Fruit fly (Drosophila melanogaster) whole organism, pupa: ENCODE data around the gene Brf.

ENCODE experiments used
- CG10348 ChIP-seq: fragments of 200-800 bp; sonication (Bioruptor generic); IDR thresholded peaks from 2 replicates; pipeline ENCODE4 v1.3.6; 2022; ENCODE audit warnings: missing biosample characterization, missing genetic modification characterization
- CG12605 ChIP-seq: fragments of 200-800 bp; sonication (Bioruptor generic); IDR thresholded peaks from 2 replicates; pipeline ENCODE4 v1.3.6; 2022; ENCODE audit warnings: missing biosample characterization, missing genetic modification characterization
- CG13204 ChIP-seq: fragments of 200-800 bp; sonication (Bioruptor generic); optimal IDR thresholded peaks from 2 replicates; lab custom pipeline; 2018; ENCODE audit warnings: missing biosample characterization, mild to moderate bottlenecking, missing genetic modification characterization, moderate library complexity
- CG14655 ChIP-seq: fragments of 200-800 bp; sonication (Bioruptor generic); optimal IDR thresholded peaks from 3 replicates; lab custom pipeline; 2017; ENCODE audit warnings: mild to moderate bottlenecking, missing biosample characterization, missing genetic modification reagents, missing genetic modification characterization
- CG15710 ChIP-seq: fragments of 200-800 bp; sonication (Bioruptor generic); optimal IDR thresholded peaks from 2 replicates; lab custom pipeline; 2018; ENCODE audit warnings: missing biosample characterization, mild to moderate bottlenecking, missing genetic modification characterization, moderate library complexity
- CG17806 ChIP-seq: fragments of 200-800 bp; sonication (Bioruptor generic); optimal IDR thresholded peaks from 2 replicates; lab custom pipeline; 2018; ENCODE audit warnings: missing biosample characterization, mild to moderate bottlenecking, missing genetic modification characterization, moderate library complexity
- CG32121 ChIP-seq: fragments of 200-800 bp; sonication (Bioruptor generic); IDR thresholded peaks from 2 replicates; pipeline ENCODE4 v1.3.6; 2022; ENCODE audit warnings: missing biosample characterization, missing genetic modification characterization
- CG34367 ChIP-seq: fragments of 200-800 bp; sonication (Bioruptor generic); optimal IDR thresholded peaks from 2 replicates; lab custom pipeline; 2018; ENCODE audit warnings: missing biosample characterization, mild to moderate bottlenecking, missing genetic modification characterization
- CG4496 ChIP-seq: fragments of 200-800 bp; sonication (Bioruptor generic); IDR thresholded peaks from 3 replicates; pipeline ENCODE4 v1.3.6; 2022; ENCODE audit warnings: missing biosample characterization, missing genetic modification characterization
- CG8159 ChIP-seq: fragments of 200-800 bp; sonication (Bioruptor generic); optimal IDR thresholded peaks from 3 replicates; lab custom pipeline; 2018; ENCODE audit warnings: missing biosample characterization, mild to moderate bottlenecking, missing genetic modification characterization, moderate library complexity
- CG8301 ChIP-seq: fragments of 200-800 bp; sonication (Bioruptor generic); optimal IDR thresholded peaks from 2 replicates; lab custom pipeline; 2018; ENCODE audit warnings: missing biosample characterization, mild to moderate bottlenecking, missing genetic modification characterization
- CG9948 ChIP-seq: fragments of 200-800 bp; sonication (Bioruptor generic); optimal IDR thresholded peaks from 2 replicates; lab custom pipeline; 2018; ENCODE audit warnings: missing biosample characterization, mild to moderate bottlenecking, missing genetic modification characterization, moderate library complexity
- D1 ChIP-seq: fragments of 200-800 bp; sonication (Bioruptor generic); optimal IDR thresholded peaks from 2 replicates; lab custom pipeline; 2018; ENCODE audit warnings: missing biosample characterization, mild to moderate bottlenecking, missing genetic modification characterization, moderate library complexity
- EcR ChIP-seq: fragments of 200-800 bp; sonication (Bioruptor generic); optimal IDR thresholded peaks from 3 replicates; lab custom pipeline; 2019; ENCODE audit warnings: missing biosample characterization, missing genetic modification characterization, mild to moderate bottlenecking, moderate library complexity, missing genetic modification reagents
- Ets98B ChIP-seq: fragments of 200-800 bp; sonication (Bioruptor generic); IDR thresholded peaks from 2 replicates; pipeline ENCODE4 v1.3.6; 2022; ENCODE audit warnings: missing biosample characterization, missing genetic modification characterization
- Pif1A ChIP-seq: fragments of 200-800 bp; sonication (Bioruptor generic); optimal IDR thresholded peaks from 3 replicates; lab custom pipeline; 2016; ENCODE audit warnings: missing biosample characterization, missing genetic modification characterization
- Pif1B ChIP-seq: fragments of 200-800 bp; sonication (Bioruptor generic); optimal IDR thresholded peaks from 3 replicates; lab custom pipeline; 2016; ENCODE audit warnings: missing biosample characterization, missing genetic modification characterization
- Snoo ChIP-seq: fragments of 200-800 bp; sonication (Bioruptor generic); optimal IDR thresholded peaks from 3 replicates; lab custom pipeline; 2017; ENCODE audit warnings: missing biosample characterization, mild to moderate bottlenecking, missing genetic modification characterization, inconsistent platforms
- fd96Ca ChIP-seq: fragments of 200-800 bp; sonication (Bioruptor generic); IDR thresholded peaks from 3 replicates; pipeline ENCODE4 v1.3.6; 2022; ENCODE audit warnings: missing biosample characterization, missing genetic modification characterization
- gl ChIP-seq: fragments of 200-800 bp; sonication (Bioruptor generic); optimal IDR thresholded peaks from 2 replicates; lab custom pipeline; 2018; ENCODE audit warnings: missing biosample characterization, mild to moderate bottlenecking, missing genetic modification characterization
- rn ChIP-seq: fragments of 200-800 bp; sonication (Bioruptor generic); IDR thresholded peaks from 2 replicates; pipeline ENCODE4 v1.3.6; 2022; ENCODE audit warnings: missing biosample characterization, missing genetic modification characterization

The Brf gene

dm6 chr3R:17401289-17401752, 10.2 kb upstream of the Brf start:
- peak; percentile 8 for TF ChIP-seq D1 (tag; lab: Kevin White, UChicago)
- TF ChIP-seq CG17806 (tag; lab: Kevin White, UChicago), result no peak
- TF ChIP-seq Snoo, result peak; percentile 7
- TF ChIP-seq Ets98B (GFP tag; lab: Robert Waterston, UW), result peak; percentile 37; the same call in 1 of the 2 replicates
- TF ChIP-seq CG32121 (GFP tag; lab: Robert Waterston, UW), result peak; percentile 31; the same call in 1 of the 2 replicates
- peak; percentile 57; the same call in 1 of the 3 replicates for TF ChIP-seq CG4496 (GFP tag; lab: Robert Waterston, UW)

DNA sequence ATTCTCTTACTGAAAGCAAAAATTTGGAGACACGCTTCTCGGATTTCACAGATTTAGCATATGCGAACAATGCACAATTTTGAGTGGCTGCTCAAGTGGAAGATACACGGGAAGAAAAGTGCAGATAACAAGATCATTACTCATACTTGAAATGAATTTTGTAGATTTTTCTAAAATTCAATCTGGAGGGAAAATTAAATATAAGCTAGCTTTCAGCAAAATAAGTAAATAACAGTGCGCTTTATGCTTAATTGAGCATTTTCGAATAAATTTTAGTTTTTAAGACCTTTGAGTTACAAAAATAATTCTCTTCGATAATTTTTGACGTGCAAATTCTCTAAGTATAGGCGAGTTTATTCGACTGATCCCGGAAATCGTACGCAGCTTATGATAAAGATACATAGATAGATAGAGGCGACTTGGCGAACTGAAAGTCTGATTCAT, 9.6 kb upstream of the Brf start:
- TF ChIP-seq CG8159 (tag; lab: Kevin White, UChicago) (peak; percentile 78), Pif1A (GFP tag; lab: Kevin White, UChicago) (peak; percentile 83), CG15710 (tag; lab: Kevin White, UChicago) (peak; percentile 48), EcR (GFP tag; lab: Kevin White, UChicago) (no peak), CG4496 (GFP tag; lab: Robert Waterston, UW) (peak; percentile 66; the same call in 1 of the 3 replicates), CG12605 (GFP tag; lab: Robert Waterston, UW) (peak; percentile 58), Pif1B (GFP tag; lab: Kevin White, UChicago) (peak; percentile 50), Ets98B (GFP tag; lab: Robert Waterston, UW) (peak; percentile 36; the same call in 1 of the 2 replicates), Snoo (no peak), CG17806 (tag; lab: Kevin White, UChicago) (peak; percentile 75), CG10348 (GFP tag; lab: Robert Waterston, UW) (no peak), CG32121 (GFP tag; lab: Robert Waterston, UW) (peak; percentile 59), D1 (tag; lab: Kevin White, UChicago) (peak; percentile 17), CG14655 (peak; percentile 83), gl (peak; percentile 44), CG8301 (tag; lab: Kevin White, UChicago) (peak; percentile 84), rn (GFP tag; lab: Robert Waterston, UW) (no peak), CG13204 (GFP tag; lab: Kevin White, UChicago) (no peak), CG34367 (peak; percentile 27), CG9948 (tag; lab: Kevin White, UChicago) (peak; percentile 69), fd96Ca (GFP tag; lab: Robert Waterston, UW) (no peak)

DNA sequence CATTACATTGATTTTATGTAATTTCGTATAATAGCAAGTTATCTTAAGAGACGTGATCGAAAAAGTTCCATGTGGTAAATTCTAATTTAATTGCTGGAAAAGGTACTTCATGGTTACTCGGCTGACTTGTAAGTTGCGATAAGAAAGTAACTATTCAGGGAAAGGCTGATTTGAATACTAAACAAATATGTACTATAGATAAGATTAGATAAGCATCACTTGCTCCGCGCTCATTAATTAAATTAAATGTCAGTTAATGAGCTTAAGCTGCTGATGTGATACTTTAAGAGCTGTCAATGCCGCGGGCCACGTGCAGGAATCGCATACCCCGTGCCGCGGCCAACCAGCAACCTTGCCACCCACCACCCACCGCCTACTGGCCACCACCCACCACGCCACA, 9.0 kb upstream of the Brf start:
- TF ChIP-seq D1 (tag; lab: Kevin White, UChicago) (no peak), CG17806 (tag; lab: Kevin White, UChicago) (no peak), CG13204 (GFP tag; lab: Kevin White, UChicago) (no peak), CG8159 (tag; lab: Kevin White, UChicago) (no peak), CG9948 (tag; lab: Kevin White, UChicago) (no peak), CG4496 (GFP tag; lab: Robert Waterston, UW) (no peak), rn (GFP tag; lab: Robert Waterston, UW) (no peak)
- TF ChIP-seq, all 21 proteins: peak for 0

DNA sequence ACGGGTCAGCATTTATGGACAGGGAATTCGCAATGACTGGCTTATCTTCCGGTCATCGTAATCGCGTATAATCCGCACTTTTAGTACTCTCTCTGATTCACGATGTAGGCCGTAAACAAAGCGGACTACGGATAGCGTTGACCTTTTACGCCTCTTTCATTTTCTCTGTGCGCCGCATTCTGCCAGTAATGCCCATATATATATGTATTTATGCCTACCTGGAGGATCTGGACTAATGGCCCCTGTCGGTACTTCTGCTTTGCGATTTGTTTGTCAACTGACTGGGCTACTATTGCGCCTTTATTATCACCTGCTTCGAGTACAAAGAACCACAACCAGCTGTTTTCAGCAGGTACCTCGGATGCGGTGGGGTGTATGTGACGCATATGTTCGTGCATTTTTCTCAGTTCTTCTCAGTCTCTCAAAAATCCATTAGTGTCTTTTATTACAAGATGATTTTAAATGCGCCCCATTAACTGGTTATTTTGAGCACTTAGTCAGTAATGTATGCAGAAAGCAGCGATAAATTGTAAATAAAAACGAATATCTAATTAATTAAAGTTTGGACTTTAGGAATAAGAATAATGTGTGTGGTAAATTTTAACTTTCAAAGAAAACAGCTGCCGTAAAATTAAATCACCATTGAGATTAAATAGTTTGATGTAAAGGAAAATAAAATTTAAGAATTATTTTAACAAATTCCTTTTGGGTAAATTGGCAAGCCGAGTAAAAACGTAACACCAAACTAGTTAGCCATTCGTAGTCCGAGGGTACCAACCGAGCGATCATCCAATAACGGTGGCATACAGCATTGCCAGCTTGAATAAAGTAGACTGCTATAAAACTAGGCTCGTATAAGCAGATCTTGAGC, 3.4 kb upstream of the Brf start, which contains the start of gene CREG:
Gene CREG, minus strand, starts transcription at position 323 of the 871 bp plus-strand sequence.
- TF ChIP-seq CG10348 (GFP tag; lab: Robert Waterston, UW), result no peak
- no peak for TF ChIP-seq rn (GFP tag; lab: Robert Waterston, UW)
- peak; percentile 85 for TF ChIP-seq EcR (GFP tag; lab: Kevin White, UChicago)
- TF ChIP-seq CG14655, result peak; percentile 53
- TF ChIP-seq Pif1A (GFP tag; lab: Kevin White, UChicago), result peak; percentile 32
- TF ChIP-seq CG12605 (GFP tag; lab: Robert Waterston, UW), result 0 out of 2 replicates have a peak, but pooled peaks have one; percentile 7
- TF ChIP-seq CG13204 (GFP tag; lab: Kevin White, UChicago), result no peak
- peak; percentile 46 for TF ChIP-seq Snoo
- TF ChIP-seq fd96Ca (GFP tag; lab: Robert Waterston, UW), result no peak
- peak; percentile 24 for TF ChIP-seq D1 (tag; lab: Kevin White, UChicago)
- 0 out of 2 replicates have a peak, but pooled peaks have one; percentile 24 for TF ChIP-seq Ets98B (GFP tag; lab: Robert Waterston, UW)
- TF ChIP-seq Pif1B (GFP tag; lab: Kevin White, UChicago), result peak; percentile 18
- peak; percentile 11 for TF ChIP-seq CG9948 (tag; lab: Kevin White, UChicago)
- TF ChIP-seq CG15710 (tag; lab: Kevin White, UChicago), result peak; percentile 23
- TF ChIP-seq CG8301 (tag; lab: Kevin White, UChicago), result peak; percentile 38
- TF ChIP-seq gl, result no peak
- no peak for TF ChIP-seq CG4496 (GFP tag; lab: Robert Waterston, UW)
- no peak for TF ChIP-seq CG34367
- TF ChIP-seq CG32121 (GFP tag; lab: Robert Waterston, UW), result no peak
- no peak for TF ChIP-seq CG17806 (tag; lab: Kevin White, UChicago)
- TF ChIP-seq CG8159 (tag; lab: Kevin White, UChicago), result peak; percentile 41
- TF ChIP-seq, all 21 proteins: peak for 12

dm6 chr3R:17386168-17386819, 4.8 kb downstream of the Brf start:
- TF ChIP-seq CG10348 (GFP tag; lab: Robert Waterston, UW) (peak; percentile 63), Ets98B (GFP tag; lab: Robert Waterston, UW) (peak; percentile 92), Snoo (peak; percentile 45), CG8159 (tag; lab: Kevin White, UChicago) (peak; percentile 81), CG8301 (tag; lab: Kevin White, UChicago) (peak; percentile 84), D1 (tag; lab: Kevin White, UChicago) (no peak), Pif1A (GFP tag; lab: Kevin White, UChicago) (peak; percentile 83), CG9948 (tag; lab: Kevin White, UChicago) (peak; percentile 72), gl (peak; percentile 67), rn (GFP tag; lab: Robert Waterston, UW) (peak; percentile 71), CG4496 (GFP tag; lab: Robert Waterston, UW) (peak; percentile 90), fd96Ca (GFP tag; lab: Robert Waterston, UW) (peak; percentile 83), CG17806 (tag; lab: Kevin White, UChicago) (peak; percentile 81), CG32121 (GFP tag; lab: Robert Waterston, UW) (peak; percentile 82), CG14655 (peak; percentile 85), CG13204 (GFP tag; lab: Kevin White, UChicago) (peak; percentile 29), EcR (GFP tag; lab: Kevin White, UChicago) (no peak), CG12605 (GFP tag; lab: Robert Waterston, UW) (peak; percentile 61; the same call in 1 of the 2 replicates), Pif1B (GFP tag; lab: Kevin White, UChicago) (peak; percentile 47), CG15710 (tag; lab: Kevin White, UChicago) (peak; percentile 67), CG34367 (peak; percentile 60)
